Worm (Caenorhabditis elegans): ENCODE measurements around the gene lgc-57.
A peak's percentile ranks its signal among the peaks of the same experiment; 100 is the strongest.

lgc-57 gene

ce11 chrII:10684954-10685353 lies 9.9 kb upstream of the lgc-57 start:
- TF ChIP-seq unc-39 (tag; optimal IDR thresholded peaks at IDR 0.05) (no peak), nhr-76 (tag; optimal IDR thresholded peaks at IDR 0.05) (no peak), nhr-43 (tag; optimal IDR thresholded peaks at IDR 0.05; ENCODE audit: poor library complexity, severe bottlenecking) (no peak), nhr-77 (tag; optimal IDR thresholded peaks at IDR 0.05) (no peak), ama-1 (optimal IDR thresholded peaks at IDR 0.05) (no peak), R02D3.7 (tag; optimal IDR thresholded peaks at IDR 0.05) (no peak), pha-4 (tag; optimal IDR thresholded peaks at IDR 0.05) (no peak), elt-3 (tag; optimal IDR thresholded peaks at IDR 0.05) (no peak), fos-1 (tag; optimal IDR thresholded peaks at IDR 0.05) (no peak), lin-15B (tag; optimal IDR thresholded peaks at IDR 0.05) (no peak), ztf-4 (tag; optimal IDR thresholded peaks at IDR 0.05) (no peak), nhr-28 (tag; optimal IDR thresholded peaks at IDR 0.05) (no peak), fkh-10 (GFP tag; optimal IDR thresholded peaks at IDR 0.05) (no peak)

DNA sequence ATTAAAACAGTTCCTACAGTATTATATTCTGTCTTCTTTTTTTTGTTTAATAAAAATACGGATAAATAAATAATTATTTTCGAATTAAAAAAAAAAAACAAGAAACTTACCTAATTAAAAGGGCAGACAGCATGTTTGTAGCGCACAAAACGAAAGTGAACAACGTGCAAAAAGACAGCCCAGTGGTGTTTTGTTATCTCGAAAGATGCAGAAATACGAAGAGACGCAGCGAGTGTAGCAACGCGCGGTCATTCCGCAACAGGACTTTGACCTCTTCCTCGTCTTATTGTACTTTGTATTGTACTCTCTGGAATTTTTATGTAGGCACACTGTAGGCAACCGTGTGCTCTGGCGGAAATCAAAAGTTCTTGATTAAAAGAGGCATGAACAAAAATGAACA lies 1.2 kb upstream of the lgc-57 start, which contains the start of gene gbh-1:
gbh-1 (minus strand) TSS at position 149 of the 400 bp plus-strand sequence.
- no peak for TF ChIP-seq nhr-237 (tag; optimal IDR thresholded peaks at IDR 0.05)
- peak; percentile 53 for TF ChIP-seq pqm-1 (tag; optimal IDR thresholded peaks at IDR 0.05)
- peak; percentile 60 for TF ChIP-seq elt-2 (tag; optimal IDR thresholded peaks at IDR 0.05)
- no peak for TF ChIP-seq nfya-1 (tag; optimal IDR thresholded peaks at IDR 0.05; ENCODE audit: insufficient read depth)
- no peak for TF ChIP-seq daf-12 (tag; optimal IDR thresholded peaks at IDR 0.05)
- no peak for TF ChIP-seq fkh-10 (GFP tag; optimal IDR thresholded peaks at IDR 0.05)

DNA sequence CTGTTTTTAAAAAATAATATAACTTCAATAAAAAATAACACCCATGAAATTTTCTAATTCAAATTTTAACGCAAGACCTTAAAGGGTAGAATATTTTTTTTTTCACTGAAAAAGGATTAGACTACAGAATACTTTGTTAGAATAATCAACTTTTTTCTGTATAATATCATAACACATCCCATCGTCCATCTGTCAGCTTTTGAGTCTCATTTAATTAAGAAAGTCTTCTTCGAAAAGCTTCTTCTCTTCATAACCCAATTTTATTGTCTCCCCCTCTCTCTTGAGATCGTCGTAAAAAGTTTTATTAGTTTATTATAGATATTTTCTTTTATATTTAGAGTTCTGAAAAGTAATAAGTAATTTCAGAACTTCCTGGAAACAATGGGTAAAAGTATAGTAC lies 1.2 kb downstream of the lgc-57 start:
- TF ChIP-seq fkh-10 (GFP tag; optimal IDR thresholded peaks at IDR 0.05) = peak; percentile 5
- no peak for TF ChIP-seq egl-27 (tag; optimal IDR thresholded peaks at IDR 0.05)

- no peak for TF ChIP-seq pqm-1 (tag; optimal IDR thresholded peaks at IDR 0.05)
- peak; percentile 69 for TF ChIP-seq nhr-25 (tag; optimal IDR thresholded peaks at IDR 0.05)
These were observed 9.0 kb downstream of the lgc-57 start, which contains the start of gene col-79 for ce11 chrII:10703594-10704384. Gene col-79, plus strand, starts transcription at chrII:10703613.

ce11 chrII:10704575-10705170 lies 9.9 kb downstream of the lgc-57 start, which contains the start of gene col-39:
Gene col-39, plus strand, starts transcription at chrII:10704916.
- TF ChIP-seq nhr-28 (tag; optimal IDR thresholded peaks at IDR 0.05) = no peak
- no peak for TF ChIP-seq ceh-28 (tag; optimal IDR thresholded peaks at IDR 0.05)
- TF ChIP-seq snpc-4 (tag; optimal IDR thresholded peaks at IDR 0.05) = no peak
- TF ChIP-seq unc-62 (GFP tag; optimal IDR thresholded peaks at IDR 0.05) = no peak
- no peak for TF ChIP-seq hmg-11 (tag; optimal IDR thresholded peaks at IDR 0.05)
- peak; percentile 69 for TF ChIP-seq ama-1 (optimal IDR thresholded peaks at IDR 0.05)
- TF ChIP-seq unc-39 (tag; optimal IDR thresholded peaks at IDR 0.05) = no peak
- TF ChIP-seq nhr-25 (tag; optimal IDR thresholded peaks at IDR 0.05) = peak; percentile 56

DNA sequence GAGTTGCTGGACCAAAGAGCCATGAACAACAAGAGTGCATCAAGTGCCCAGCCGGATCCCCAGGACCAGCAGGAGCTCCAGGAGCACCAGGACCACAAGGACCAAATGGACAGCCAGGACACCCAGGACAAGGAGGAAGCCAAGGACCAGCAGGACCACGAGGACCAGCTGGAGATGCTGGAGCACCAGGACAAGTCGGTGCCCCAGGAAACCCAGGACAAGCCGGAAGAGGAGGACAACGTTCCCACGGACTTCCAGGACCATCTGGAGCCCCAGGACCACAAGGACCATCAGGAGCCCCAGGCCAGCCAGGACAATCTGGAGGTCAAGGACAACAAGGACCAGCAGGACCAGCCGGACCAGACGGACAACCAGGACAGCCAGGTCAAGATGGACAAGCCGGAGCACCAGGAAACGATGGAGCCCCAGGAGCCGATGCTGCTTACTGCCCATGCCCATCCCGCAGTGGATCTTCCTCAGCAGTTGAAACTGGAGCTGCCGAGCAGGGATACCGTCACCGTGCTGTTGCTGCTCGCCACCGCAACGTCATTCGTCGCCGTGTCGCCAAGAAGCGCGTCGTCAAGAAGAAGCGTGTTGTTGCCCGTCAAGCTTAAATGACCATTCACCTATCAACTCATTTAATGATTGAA lies 10.7 kb downstream of the lgc-57 start:
- TF ChIP-seq R02D3.7 (tag; optimal IDR thresholded peaks at IDR 0.05) = no peak
- no peak for TF ChIP-seq lin-39 (tag; optimal IDR thresholded peaks at IDR 0.05)
- TF ChIP-seq nhr-76 (tag; optimal IDR thresholded peaks at IDR 0.05) = no peak
- TF ChIP-seq fkh-2 (tag; optimal IDR thresholded peaks at IDR 0.05) = no peak
- TF ChIP-seq elt-2 (tag; optimal IDR thresholded peaks at IDR 0.05) = no peak
- TF ChIP-seq nhr-11 (tag; optimal IDR thresholded peaks at IDR 0.05) = no peak
- TF ChIP-seq eor-1 (tag; optimal IDR thresholded peaks at IDR 0.05) = no peak
- no peak for TF ChIP-seq pqm-1 (tag; optimal IDR thresholded peaks at IDR 0.05)
- TF ChIP-seq mdl-1 (tag; optimal IDR thresholded peaks at IDR 0.05) = no peak
- TF ChIP-seq elt-3 (tag; optimal IDR thresholded peaks at IDR 0.05) = no peak
- TF ChIP-seq ceh-82 (tag; optimal IDR thresholded peaks at IDR 0.05) = no peak
- no peak for TF ChIP-seq mml-1 (tag; optimal IDR thresholded peaks at IDR 0.05)
- no peak for TF ChIP-seq skn-1 (tag; optimal IDR thresholded peaks at IDR 0.05)
- no peak for TF ChIP-seq snpc-4 (tag; optimal IDR thresholded peaks at IDR 0.05)
- no peak for TF ChIP-seq nhr-237 (tag; optimal IDR thresholded peaks at IDR 0.05)
- TF ChIP-seq ztf-11 (tag; optimal IDR thresholded peaks at IDR 0.05) = no peak
- no peak for TF ChIP-seq nhr-43 (tag; optimal IDR thresholded peaks at IDR 0.05; ENCODE audit: poor library complexity, severe bottlenecking)
- no peak for TF ChIP-seq jun-1 (tag; optimal IDR thresholded peaks at IDR 0.05)
- TF ChIP-seq egl-5 (tag; optimal IDR thresholded peaks at IDR 0.05) = no peak
- no peak for TF ChIP-seq nhr-28 (tag; optimal IDR thresholded peaks at IDR 0.05)

All from whole organism, L3 larva.